Fruit fly (Drosophila melanogaster) whole organism, embryonic: ENCODE measurements around the gene Zif.

ENCODE experiments used
- Antp ChIP-seq: fragments of 200-800 bp; sonication (Bioruptor generic); optimal IDR thresholded peaks from 3 replicates; lab custom pipeline; 2016; ENCODE audit warnings: missing biosample characterization, missing genetic modification characterization
- Atf6 ChIP-seq: fragments of 200-800 bp; sonication (Bioruptor generic); IDR thresholded peaks from 2 replicates; pipeline ENCODE4 v1.3.6; 2022; ENCODE audit warnings: missing biosample characterization, missing genetic modification characterization
- Blimp-1 ChIP-seq: fragments of 200-800 bp; sonication (Bioruptor generic); optimal IDR thresholded peaks from 3 replicates; lab custom pipeline; 2018; ENCODE audit warnings: missing biosample characterization, missing genetic modification characterization, mild to moderate bottlenecking, moderate library complexity, missing genetic modification reagents
- CG10209 ChIP-seq: fragments of 200-800 bp; sonication (Bioruptor generic); optimal IDR thresholded peaks from 3 replicates; lab custom pipeline; 2017; ENCODE audit warnings: missing biosample characterization, mild to moderate bottlenecking, missing genetic modification characterization, missing genetic modification reagents
- CG10543 ChIP-seq: fragments of 200-800 bp; sonication (Bioruptor generic); optimal IDR thresholded peaks from 3 replicates; lab custom pipeline; 2017; ENCODE audit warnings: missing biosample characterization, mild to moderate bottlenecking, missing genetic modification characterization, moderate library complexity
- CG10565 ChIP-seq: fragments of 200-800 bp; sonication (Bioruptor generic); optimal IDR thresholded peaks from 3 replicates; lab custom pipeline; 2016; ENCODE audit warnings: missing biosample characterization, mild to moderate bottlenecking, missing genetic modification characterization
- CG11085 ChIP-seq: fragments of 200-800 bp; sonication (Bioruptor generic); IDR thresholded peaks from 2 replicates; pipeline ENCODE4 v1.3.6; 2022; ENCODE audit warnings: missing biosample characterization, missing genetic modification characterization
- CG11247 ChIP-seq: fragments of 200-800 bp; sonication (Bioruptor generic); IDR thresholded peaks from 2 replicates; pipeline ENCODE4 v1.3.6; 2022; ENCODE audit warnings: missing biosample characterization, missing genetic modification characterization
- CG13424 ChIP-seq: fragments of 200-800 bp; sonication (Bioruptor generic); optimal IDR thresholded peaks from 2 replicates; lab custom pipeline; 2019; ENCODE audit warnings: missing biosample characterization, mild to moderate bottlenecking, missing genetic modification characterization, moderate library complexity
- CG14050 ChIP-seq: fragments of 200-800 bp; sonication (Bioruptor generic); IDR thresholded peaks from 3 replicates; pipeline ENCODE4 v1.3.6; 2022; ENCODE audit warnings: missing biosample characterization, missing genetic modification characterization
- CG16779 ChIP-seq: fragments of 200-800 bp; sonication (Bioruptor generic); IDR thresholded peaks from 2 replicates; pipeline ENCODE4 v1.3.6; 2022; ENCODE audit warnings: missing biosample characterization, missing genetic modification characterization
- CG17829 ChIP-seq: fragments of 200-800 bp; optimal IDR thresholded peaks from 2 replicates; lab custom pipeline; 2019; ENCODE audit warnings: missing biosample characterization, mild to moderate bottlenecking, missing genetic modification characterization, moderate library complexity
- CG32532 ChIP-seq: fragments of 200-800 bp; sonication (Bioruptor generic); IDR thresholded peaks from 2 replicates; pipeline ENCODE4 v1.3.6; 2022; ENCODE audit warnings: missing biosample characterization, missing genetic modification characterization
- CG42726 ChIP-seq: fragments of 200-800 bp; sonication (Bioruptor generic); IDR thresholded peaks from 2 replicates; pipeline ENCODE4 v1.3.6; 2022; ENCODE audit warnings: missing biosample characterization, missing genetic modification characterization; ENCODE audit not compliant: partially characterized antibody
- CG4404 ChIP-seq: fragments of 200-800 bp; sonication (Bioruptor generic); IDR thresholded peaks from 2 replicates; pipeline ENCODE4 v1.3.6; 2022; ENCODE audit warnings: missing biosample characterization, missing genetic modification characterization
- CG4820 ChIP-seq: fragments of 200-800 bp; sonication (Bioruptor generic); optimal IDR thresholded peaks from 3 replicates; lab custom pipeline; 2016; ENCODE audit warnings: missing biosample characterization, missing genetic modification characterization
- CG5245 ChIP-seq: fragments of 200-800 bp; sonication (Bioruptor generic); optimal IDR thresholded peaks from 3 replicates; lab custom pipeline; 2016; ENCODE audit warnings: missing biosample characterization, missing genetic modification characterization
- CG8281 ChIP-seq: fragments of 200-800 bp; sonication (Bioruptor generic); optimal IDR thresholded peaks from 2 replicates; lab custom pipeline; 2018; ENCODE audit warnings: missing biosample characterization, mild to moderate bottlenecking, missing genetic modification characterization, moderate library complexity
- CG8478 ChIP-seq: fragments of >200 bp; optimal IDR thresholded peaks from 2 replicates; lab custom pipeline; 2018
- CG8944 ChIP-seq: fragments of 200-800 bp; sonication (Bioruptor generic); optimal IDR thresholded peaks from 3 replicates; lab custom pipeline; 2016; ENCODE audit warnings: missing biosample characterization, missing genetic modification characterization
- CHES-1-like ChIP-seq: fragments of 200-800 bp; sonication (Bioruptor generic); optimal IDR thresholded peaks from 2 replicates; lab custom pipeline; 2016; ENCODE audit warnings: missing biosample characterization, missing genetic modification characterization
- Dbx ChIP-seq: fragments of 200-800 bp; sonication (Bioruptor generic); IDR thresholded peaks from 3 replicates; pipeline ENCODE4 v1.3.6; 2022; ENCODE audit warnings: missing biosample characterization, missing genetic modification characterization
- Dek ChIP-seq: fragments of 200-800 bp; sonication (Bioruptor generic); optimal IDR thresholded peaks from 3 replicates; lab custom pipeline; 2019; ENCODE audit warnings: missing biosample characterization, mild to moderate bottlenecking, missing genetic modification characterization, moderate library complexity
- Dll ChIP-seq: fragments of 200-800 bp; sonication (Bioruptor generic); IDR thresholded peaks from 4 replicates; pipeline ENCODE4 v1.3.6; 2022; ENCODE audit warnings: missing biosample characterization, missing genetic modification characterization; ENCODE audit not compliant: partially characterized antibody
- H2.0 ChIP-seq: fragments of 200-800 bp; sonication (Bioruptor generic); IDR thresholded peaks from 2 replicates; pipeline ENCODE4 v1.3.6; 2022; ENCODE audit warnings: missing biosample characterization, missing genetic modification characterization
- Hr78 ChIP-seq, 2 experiments: fragments of 200-800 bp in 1 of 2; fragments of >200 bp in 1 of 2; sonication (Bioruptor generic) in 1 of 2; optimal IDR thresholded peaks; 2 replicates each; lab custom pipeline; 2017 to 2019; ENCODE audit warnings: missing biosample characterization in 2 of 2, missing genetic modification characterization in 2 of 2, mild to moderate bottlenecking in 1 of 2, moderate library complexity in 1 of 2
- Jarid2 ChIP-seq: fragments of 200-800 bp; sonication (Bioruptor generic); optimal IDR thresholded peaks from 3 replicates; lab custom pipeline; 2017; ENCODE audit warnings: mild to moderate bottlenecking, missing biosample characterization, missing genetic modification reagents, missing genetic modification characterization
- MTF-1 ChIP-seq: fragments of 200-800 bp; sonication (Bioruptor generic); optimal IDR thresholded peaks from 2 replicates; lab custom pipeline; 2018; ENCODE audit warnings: missing biosample characterization, mild to moderate bottlenecking, missing genetic modification characterization, borderline replicate concordance
- Max ChIP-seq: fragments of 200-800 bp; sonication (Bioruptor generic); optimal IDR thresholded peaks from 2 replicates; lab custom pipeline; 2016; ENCODE audit warnings: missing biosample characterization, mild to moderate bottlenecking, missing genetic modification characterization
- Mes4 ChIP-seq: fragments of 200-800 bp; sonication (Bioruptor generic); optimal IDR thresholded peaks from 2 replicates; lab custom pipeline; 2016; ENCODE audit warnings: missing biosample characterization, missing genetic modification characterization
- Myb ChIP-seq: fragments of 200-800 bp; sonication (Bioruptor generic); optimal IDR thresholded peaks from 2 replicates; lab custom pipeline; 2016; ENCODE audit warnings: missing biosample characterization, missing genetic modification characterization
- Rx ChIP-seq: fragments of 200-800 bp; sonication (Bioruptor generic); IDR thresholded peaks from 2 replicates; pipeline ENCODE4 v1.3.6; 2022; ENCODE audit warnings: missing biosample characterization, missing genetic modification characterization
- Scr ChIP-seq: fragments of 200-800 bp; sonication (Bioruptor generic); IDR thresholded peaks from 2 replicates; pipeline ENCODE4 v1.3.6; 2022; ENCODE audit warnings: missing biosample characterization, missing genetic modification characterization; ENCODE audit not compliant: partially characterized antibody
- Spps ChIP-seq: fragments of 200-800 bp; sonication (Bioruptor generic); optimal IDR thresholded peaks from 2 replicates; lab custom pipeline; 2018; ENCODE audit warnings: missing biosample characterization, mild to moderate bottlenecking, missing genetic modification characterization
- ab ChIP-seq: fragments of 200-800 bp; sonication (Bioruptor generic); optimal IDR thresholded peaks from 2 replicates; lab custom pipeline; 2016; ENCODE audit warnings: missing biosample characterization, missing genetic modification characterization
- az2 ChIP-seq: fragments of 200-800 bp; sonication (Bioruptor generic); optimal IDR thresholded peaks from 3 replicates; lab custom pipeline; 2016; ENCODE audit warnings: missing biosample characterization, missing genetic modification characterization
- bsh ChIP-seq, 2 experiments: fragments of 200-800 bp; sonication (Bioruptor generic); optimal IDR thresholded peaks; 2 replicates each; lab custom pipeline; 2017 to 2018; ENCODE audit warnings: mild to moderate bottlenecking in 2 of 2, missing biosample characterization in 2 of 2, missing genetic modification characterization in 2 of 2, moderate library complexity in 1 of 2
- chif ChIP-seq, 2 experiments: fragments of 200-800 bp; sonication (Bioruptor generic); optimal IDR thresholded peaks; 3 replicates each; lab custom pipeline; 2016; ENCODE audit warnings: missing biosample characterization in 2 of 2, missing genetic modification characterization in 2 of 2
- ci ChIP-seq: fragments of 200-800 bp; sonication (Bioruptor generic); IDR thresholded peaks from 3 replicates; pipeline ENCODE4 v1.3.6; 2022; ENCODE audit warnings: missing biosample characterization, missing genetic modification characterization
- gfzf ChIP-seq: fragments of 200-800 bp; sonication (Bioruptor generic); optimal IDR thresholded peaks from 2 replicates; lab custom pipeline; 2016; ENCODE audit warnings: missing biosample characterization, mild to moderate bottlenecking, missing genetic modification characterization, moderate library complexity
- ham ChIP-seq: fragments of 200-800 bp; sonication (Bioruptor generic); IDR thresholded peaks from 2 replicates; pipeline ENCODE4 v1.3.6; 2022; ENCODE audit warnings: missing biosample characterization, missing genetic modification characterization
- kay ChIP-seq: fragments of 200-800 bp; sonication (Bioruptor generic); optimal IDR thresholded peaks from 2 replicates; lab custom pipeline; 2016; ENCODE audit warnings: missing biosample characterization, missing genetic modification characterization
- nerfin-2 ChIP-seq: fragments of 200-800 bp; sonication (Bioruptor generic); IDR thresholded peaks from 2 replicates; pipeline ENCODE4 v1.3.6; 2022; ENCODE audit warnings: missing biosample characterization, missing genetic modification characterization; ENCODE audit not compliant: partially characterized antibody
- pb ChIP-seq: fragments of 200-800 bp; sonication (Bioruptor generic); optimal IDR thresholded peaks from 3 replicates; lab custom pipeline; 2016; ENCODE audit warnings: missing biosample characterization, missing genetic modification characterization
- pita ChIP-seq: fragments of 200-800 bp; sonication (Bioruptor generic); optimal IDR thresholded peaks from 2 replicates; lab custom pipeline; 2017; ENCODE audit warnings: missing biosample characterization, mild to moderate bottlenecking, missing genetic modification characterization
- sd ChIP-seq: fragments of 200-800 bp; sonication (Bioruptor generic); optimal IDR thresholded peaks from 3 replicates; lab custom pipeline; 2018; ENCODE audit warnings: missing biosample characterization, mild to moderate bottlenecking, missing genetic modification characterization, moderate library complexity
- stwl ChIP-seq: fragments of 200-800 bp; sonication (Bioruptor generic); optimal IDR thresholded peaks from 3 replicates; lab custom pipeline; 2018; ENCODE audit warnings: missing biosample characterization, mild to moderate bottlenecking, missing genetic modification characterization, moderate library complexity
- toy ChIP-seq: fragments of 200-800 bp; sonication (Bioruptor generic); IDR thresholded peaks from 2 replicates; pipeline ENCODE4 v1.3.6; 2022; ENCODE audit warnings: missing biosample characterization, missing genetic modification characterization
- wdn ChIP-seq: fragments of 200-800 bp; sonication (Bioruptor generic); IDR thresholded peaks from 2 replicates; pipeline ENCODE4 v1.3.6; 2022; ENCODE audit warnings: missing biosample characterization, missing genetic modification characterization
- zen ChIP-seq: fragments of 200-800 bp; sonication (Bioruptor generic); optimal IDR thresholded peaks from 3 replicates; lab custom pipeline; 2018; ENCODE audit warnings: missing biosample characterization, mild to moderate bottlenecking, missing genetic modification characterization, moderate library complexity

The Zif gene

DNA sequence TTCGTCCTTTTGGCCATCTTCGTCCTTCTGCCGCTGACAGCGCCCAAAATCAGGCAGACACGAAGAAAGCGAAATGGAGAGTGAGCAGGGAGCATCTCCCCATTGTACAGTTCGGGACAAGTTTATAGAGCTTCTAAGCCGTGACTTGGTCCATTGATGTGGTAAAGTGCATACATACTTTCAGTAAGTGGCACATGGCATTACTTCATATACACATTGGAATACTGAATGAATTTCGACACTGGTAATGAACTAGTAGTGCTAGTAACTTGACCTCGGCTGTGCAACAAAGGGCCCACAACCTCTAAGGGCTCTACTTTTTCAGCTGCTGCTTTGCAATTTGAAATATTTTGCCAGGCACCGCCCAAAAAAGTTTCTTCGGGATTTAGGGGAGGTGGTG lies 40.6 kb upstream of the Zif start (continued):
- TF ChIP-seq ci (GFP tag; lab: Robert Waterston, UW) (peak; percentile 88), Dbx (GFP tag; lab: Robert Waterston, UW) (peak; percentile 87), Max (peak; percentile 52), CG32532 (GFP tag; lab: Robert Waterston, UW) (peak; percentile 88), pita (no peak), CG10209 (GFP tag; lab: Kevin White, UChicago) (peak; percentile 66), CG11247 (peak; percentile 63; the same call in 1 of the 2 replicates), Myb (GFP tag; lab: Kevin White, UChicago) (peak; percentile 55), Scr (GFP tag; lab: Robert Waterston, UW) (no peak), MTF-1 (GFP tag; lab: Kevin White, UChicago) (peak; percentile 8), az2 (GFP tag; lab: Kevin White, UChicago) (peak; percentile 55), H2.0 (GFP tag; lab: Robert Waterston, UW) (peak; percentile 76), CG5245 (GFP tag; lab: Kevin White, UChicago) (peak; percentile 25), nerfin-2 (GFP tag; lab: Robert Waterston, UW) (no peak), Atf6 (GFP tag; lab: Robert Waterston, UW) (peak; percentile 83), Mes4 (GFP tag; lab: Kevin White, UChicago) (peak; percentile 30), CG11085 (GFP tag; lab: Robert Waterston, UW) (no peak; the same call in 1 of the 2 replicates), Antp (peak; percentile 83), ham (GFP tag; lab: Robert Waterston, UW) (peak; percentile 33; the same call in 1 of the 2 replicates), gfzf (GFP tag; lab: Kevin White, UChicago) (no peak), toy (GFP tag; lab: Robert Waterston, UW) (0 out of 2 replicates have a peak, but pooled peaks have one; percentile 30), CG10565 (GFP tag; lab: Kevin White, UChicago) (no peak), CG8281 (tag; lab: Kevin White, UChicago) (peak; percentile 6), Blimp-1 (GFP tag; lab: Kevin White, UChicago) (peak; percentile 49), kay (GFP tag; lab: Kevin White, UChicago) (peak; percentile 52), Rx (GFP tag; lab: Robert Waterston, UW) (peak; percentile 86), CG10543 (GFP tag; lab: Kevin White, UChicago) (peak; percentile 59), CG8478 (no peak), CG4404 (no peak), CG8944 (GFP tag; lab: Kevin White, UChicago) (peak; percentile 37), CG16779 (no peak), chif (GFP tag; optimal IDR thresholded peaks at IDR 0.05; lab: Kevin White, UChicago) (peak; percentile 29 to 35), CHES-1-like (peak; percentile 74), Jarid2 (GFP tag; lab: Kevin White, UChicago) (peak; percentile 1), Dll (GFP tag; lab: Robert Waterston, UW) (no peak), CG4820 (peak; percentile 52), Dek (tag; lab: Kevin White, UChicago) (peak; percentile 59), pb (GFP tag; lab: Kevin White, UChicago) (peak; percentile 89), Hr78 (GFP tag; optimal IDR thresholded peaks at IDR 0.05; lab: Kevin White, UChicago) (no peak), Spps (peak; percentile 3), CG17829 (tag; lab: Kevin White, UChicago) (peak; percentile 59), CG42726 (no peak), bsh (GFP tag; optimal IDR thresholded peaks at IDR 0.05; lab: Kevin White, UChicago) (peak in 1 of 2 experiments; percentile 63), wdn (GFP tag; lab: Robert Waterston, UW) (peak; percentile 80), CG13424 (peak; percentile 68), zen (tag; lab: Kevin White, UChicago) (peak; percentile 16), ab (GFP tag; lab: Kevin White, UChicago) (peak; percentile 18), stwl (tag; lab: Kevin White, UChicago) (no peak), sd (tag; lab: Kevin White, UChicago) (peak; percentile 52), CG14050 (peak; percentile 56; the same call in 2 of the 3 replicates)
